Fruit fly (Drosophila melanogaster) Kc167 (cell line): ENCODE measurements around the gene CG43052.

Experiments
- Myc ChIP-seq: fragments of >200 bp; optimal IDR thresholded peaks from 2 replicates; lab custom pipeline; 2017; ENCODE audit warnings: missing external identifiers
- Sin3A ChIP-seq: fragments of >200 bp; optimal IDR thresholded peaks from 2 replicates; lab custom pipeline; 2018; ENCODE audit warnings: missing external identifiers
- h ChIP-seq: fragments of >200 bp; optimal IDR thresholded peaks from 3 replicates; lab custom pipeline; 2018; ENCODE audit warnings: missing external identifiers
- insv ChIP-seq: fragments of >200 bp; optimal IDR thresholded peaks from 3 replicates; lab custom pipeline; 2018; ENCODE audit warnings: missing external identifiers
- psq ChIP-seq: fragments of >200 bp; optimal IDR thresholded peaks from 2 replicates; lab custom pipeline; 2017; ENCODE audit warnings: missing external identifiers
- ttk ChIP-seq: sonication (Bioruptor generic); optimal IDR thresholded peaks from 2 replicates; lab custom pipeline; 2017; ENCODE audit warnings: missing external identifiers

DNA sequence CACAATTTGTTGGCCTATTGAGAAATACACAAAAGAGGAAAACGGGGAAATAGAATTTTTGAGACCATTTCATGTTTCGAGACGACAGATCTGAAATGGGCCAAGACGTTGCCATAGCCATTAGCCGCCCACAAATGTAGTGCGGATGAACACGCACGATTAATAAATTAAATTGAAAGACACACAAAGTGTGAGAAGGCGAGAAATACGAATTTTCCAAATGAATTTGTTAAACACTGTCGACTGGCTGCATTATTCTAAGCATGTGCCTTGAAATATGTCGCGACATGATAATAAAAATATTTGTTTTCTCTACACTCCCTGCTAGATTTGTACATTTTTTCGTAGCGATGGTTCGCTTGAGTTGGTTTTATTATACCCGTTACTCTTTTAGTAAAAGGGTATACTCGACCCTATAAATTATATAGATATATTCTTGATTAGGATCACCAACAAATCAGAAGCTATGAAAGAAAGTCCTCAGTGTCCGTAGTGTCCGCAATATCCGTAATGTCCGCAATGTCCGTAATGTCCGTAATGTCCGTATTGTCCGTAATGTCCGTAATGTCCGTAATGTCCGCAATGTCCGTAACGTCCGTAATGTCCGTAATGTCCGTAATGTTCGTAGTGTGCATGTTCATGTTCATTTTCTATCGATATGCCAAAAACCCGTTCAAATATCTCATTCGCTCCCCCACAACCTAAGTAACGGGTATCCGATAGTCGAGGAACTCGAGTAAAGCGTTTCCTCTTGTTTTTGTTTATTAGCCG lies 24.8 kb downstream of the CG43052 start:
- TF ChIP-seq psq, result no peak
- TF ChIP-seq Sin3A (lab: Kevin White, UChicago), result no peak
- no peak for TF ChIP-seq h (lab: Kevin White, UChicago)
- TF ChIP-seq ttk (lab: Kevin White, UChicago), result no peak
- no peak for TF ChIP-seq Myc (lab: Kevin White, UChicago)
- no peak for TF ChIP-seq insv (lab: Kevin White, UChicago)
